Worm (Caenorhabditis elegans) whole organism, midembryonic: Measurements from ENCODE around the gene chil-24.

Experiments
- flt-1 ChIP-seq: fragments of 200-800 bp; sonication (Bioruptor generic); IDR thresholded peaks from 2 replicates; pipeline ENCODE4 v1.3.6; 2022; ENCODE audit warnings: missing genetic modification characterization, missing compliant biosample characterization
- ref-1 ChIP-seq: fragments of 200-800 bp; sonication (Bioruptor generic); conservative IDR thresholded peaks from 2 replicates; pipeline ENCODE4 v1.3.6; 2022; ENCODE audit warnings: missing genetic modification reagents, missing genetic modification characterization, missing compliant biosample characterization

ce11 chrII:3096060-3096459, 32.9 kb upstream of the chil-24 start, which contains the start of gene srg-23:
- TF ChIP-seq flt-1 (no peak), ref-1 (GFP tag; lab: Robert Waterston, UW) (no peak)
